Fruit fly (Drosophila melanogaster) whole organism, embryonic: ENCODE measurements around the gene CG17752.

Experiments used
- CG10654 ChIP-seq: fragments of 200-800 bp; sonication (Bioruptor generic); optimal IDR thresholded peaks from 2 replicates; lab custom pipeline; 2016; ENCODE audit warnings: missing biosample characterization, missing genetic modification characterization
- CG16779 ChIP-seq: fragments of 200-800 bp; sonication (Bioruptor generic); IDR thresholded peaks from 2 replicates; pipeline ENCODE4 v1.3.6; 2022; ENCODE audit warnings: missing biosample characterization, missing genetic modification characterization
- CG30403 ChIP-seq: fragments of 200-800 bp; sonication (Bioruptor generic); optimal IDR thresholded peaks from 3 replicates; lab custom pipeline; 2016; ENCODE audit warnings: missing biosample characterization, missing genetic modification characterization
- CG3407 ChIP-seq: fragments of 200-800 bp; sonication (Bioruptor generic); optimal IDR thresholded peaks from 2 replicates; lab custom pipeline; 2018; ENCODE audit warnings: missing biosample characterization, mild to moderate bottlenecking, missing genetic modification characterization
- CG5245 ChIP-seq: fragments of 200-800 bp; sonication (Bioruptor generic); optimal IDR thresholded peaks from 3 replicates; lab custom pipeline; 2016; ENCODE audit warnings: missing biosample characterization, missing genetic modification characterization
- CG6654 ChIP-seq: fragments of 200-800 bp; sonication (Bioruptor generic); optimal IDR thresholded peaks from 2 replicates; lab custom pipeline; 2017; ENCODE audit warnings: missing biosample characterization, mild to moderate bottlenecking, missing genetic modification characterization
- CG9817 ChIP-seq: fragments of 200-800 bp; sonication (Bioruptor generic); optimal IDR thresholded peaks from 2 replicates; lab custom pipeline; 2018; ENCODE audit warnings: missing biosample characterization, mild to moderate bottlenecking, missing genetic modification characterization, moderate library complexity
- Eip74EF ChIP-seq, 2 experiments: fragments of 200-800 bp in 1 of 2; fragments of >200 bp in 1 of 2; sonication (Bioruptor generic) in 1 of 2; optimal IDR thresholded peaks; 2 replicates each; lab custom pipeline; 2017 to 2019; ENCODE audit warnings: missing biosample characterization in 2 of 2, missing genetic modification characterization in 2 of 2, mild to moderate bottlenecking in 1 of 2, moderate library complexity in 1 of 2
- Hr78 ChIP-seq, 2 experiments: fragments of 200-800 bp in 1 of 2; fragments of >200 bp in 1 of 2; sonication (Bioruptor generic) in 1 of 2; optimal IDR thresholded peaks; 2 replicates each; lab custom pipeline; 2017 to 2019; ENCODE audit warnings: missing biosample characterization in 2 of 2, missing genetic modification characterization in 2 of 2, mild to moderate bottlenecking in 1 of 2, moderate library complexity in 1 of 2
- Lpt ChIP-seq: fragments of >200 bp; optimal IDR thresholded peaks from 2 replicates; lab custom pipeline; 2018; ENCODE audit warnings: missing biosample characterization, missing genetic modification characterization
- br ChIP-seq: fragments of >200 bp; optimal IDR thresholded peaks from 2 replicates; lab custom pipeline; 2017
- zfh1 ChIP-seq: fragments of 200-800 bp; sonication (Bioruptor generic); IDR thresholded peaks from 3 replicates; pipeline ENCODE4 v1.3.6; 2022; ENCODE audit warnings: missing biosample characterization, missing genetic modification characterization

DNA sequence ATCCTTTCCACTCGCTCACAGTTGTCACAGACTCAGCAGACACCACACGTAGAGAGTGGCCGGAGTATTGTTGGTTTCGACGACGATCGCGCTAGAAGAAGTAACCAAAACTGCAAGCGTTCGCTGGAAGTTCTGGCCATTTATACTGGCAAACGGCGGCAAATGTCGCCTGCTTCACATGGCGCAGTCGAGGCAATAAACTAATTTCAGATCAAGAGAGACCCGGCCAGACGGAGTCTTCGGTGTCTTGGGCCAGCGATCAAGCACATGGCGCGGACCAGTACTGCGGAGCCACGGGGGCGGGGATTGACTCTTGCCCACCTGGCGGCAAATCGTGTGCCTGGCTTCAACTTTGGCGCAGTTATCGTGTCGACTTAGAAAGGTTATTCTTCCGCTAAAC, 11.2 kb upstream of the CG17752 start, which contains the start of gene Cpr92A:
- TF ChIP-seq CG3407 (no peak), CG5245 (no peak), br (no peak), CG6654 (GFP tag; lab: Kevin White, UChicago) (no peak), CG9817 (tag; lab: Kevin White, UChicago) (no peak), zfh1 (GFP tag; lab: Robert Waterston, UW) (no peak), Eip74EF (GFP tag; optimal IDR thresholded peaks at IDR 0.05; lab: Kevin White, UChicago) (no peak), CG10654 (GFP tag; lab: Kevin White, UChicago) (no peak), CG30403 (GFP tag; lab: Kevin White, UChicago) (no peak), Lpt (GFP tag; lab: Kevin White, UChicago) (no peak), CG16779 (GFP tag; lab: Robert Waterston, UW) (no peak), Hr78 (GFP tag; optimal IDR thresholded peaks at IDR 0.05; lab: Kevin White, UChicago) (no peak)
